Worm (Caenorhabditis elegans) whole organism, L2 larva: ENCODE data around the gene F23F1.6.

Experiments used
- Y55F3AM.14 ChIP-seq: fragments of 200-800 bp; sonication (Bioruptor generic); optimal IDR thresholded peaks from 2 replicates; lab custom pipeline; 2018; ENCODE audit warnings: mild to moderate bottlenecking, missing genetic modification characterization, missing compliant biosample characterization
- elt-3 ChIP-seq: sonication (generic microtip); optimal IDR thresholded peaks from 2 replicates; lab custom pipeline; 2017; ENCODE audit warnings: missing biosample characterization, missing genetic modification characterization
- lin-11 ChIP-seq: fragments of 150-350 bp; sonication (generic microtip); optimal IDR thresholded peaks from 2 replicates; lab custom pipeline; 2014; ENCODE audit warnings: missing biosample characterization, missing genetic modification characterization, inconsistent platforms, mixed read lengths
- lsy-2 ChIP-seq, 2 experiments: fragments of 150-350 bp in 1 of 2; sonication (generic microtip) in 1 of 2; optimal IDR thresholded peaks; 2 replicates each; lab custom pipeline; 2014 to 2017; ENCODE audit warnings: missing biosample characterization in 2 of 2, missing genetic modification characterization in 2 of 2
- mbf-1 ChIP-seq: sonication (generic microtip); optimal IDR thresholded peaks from 2 replicates; lab custom pipeline; 2017; ENCODE audit warnings: missing biosample characterization, missing genetic modification characterization
- mdl-1 ChIP-seq, 2 experiments: fragments of 150-350 bp in 1 of 2; sonication (generic microtip) in 1 of 2; optimal IDR thresholded peaks; 2 replicates each; lab custom pipeline; 2017; ENCODE audit warnings: missing biosample characterization in 2 of 2, missing genetic modification characterization in 2 of 2
- nhr-10 ChIP-seq: sonication (generic microtip); optimal IDR thresholded peaks from 2 replicates; lab custom pipeline; 2017; ENCODE audit warnings: missing biosample characterization, missing genetic modification characterization
- nhr-12 ChIP-seq: fragments of 150-350 bp; optimal IDR thresholded peaks from 2 replicates; lab custom pipeline; 2014; ENCODE audit warnings: missing biosample characterization, missing genetic modification characterization
- nhr-23 ChIP-seq: fragments of 150-350 bp; optimal IDR thresholded peaks from 2 replicates; lab custom pipeline; 2014; ENCODE audit warnings: missing biosample characterization, missing genetic modification reagents, missing genetic modification characterization
- nhr-237 ChIP-seq: fragments of 150-350 bp; optimal IDR thresholded peaks from 2 replicates; lab custom pipeline; 2014; ENCODE audit warnings: missing biosample characterization, missing genetic modification characterization
- nhr-25 ChIP-seq: fragments of 150-350 bp; sonication (generic microtip); optimal IDR thresholded peaks from 3 replicates; lab custom pipeline; 2014; ENCODE audit warnings: missing biosample characterization, missing genetic modification characterization
- nhr-6 ChIP-seq: fragments of 150-350 bp; optimal IDR thresholded peaks from 2 replicates; lab custom pipeline; 2014; ENCODE audit warnings: missing biosample characterization, missing genetic modification characterization
- unc-55 ChIP-seq: fragments of 150-350 bp; sonication (generic microtip); optimal IDR thresholded peaks from 3 replicates; lab custom pipeline; 2014; ENCODE audit warnings: missing biosample characterization, missing genetic modification reagents, missing genetic modification characterization
- unc-62 ChIP-seq: fragments of 150-350 bp; optimal IDR thresholded peaks from 2 replicates; lab custom pipeline; 2014; ENCODE audit warnings: missing biosample characterization, missing genetic modification reagents, missing genetic modification characterization
- ztf-11 ChIP-seq: sonication (generic microtip); optimal IDR thresholded peaks from 2 replicates; lab custom pipeline; 2017; ENCODE audit warnings: missing biosample characterization, missing genetic modification characterization

The F23F1.6 gene

DNA sequence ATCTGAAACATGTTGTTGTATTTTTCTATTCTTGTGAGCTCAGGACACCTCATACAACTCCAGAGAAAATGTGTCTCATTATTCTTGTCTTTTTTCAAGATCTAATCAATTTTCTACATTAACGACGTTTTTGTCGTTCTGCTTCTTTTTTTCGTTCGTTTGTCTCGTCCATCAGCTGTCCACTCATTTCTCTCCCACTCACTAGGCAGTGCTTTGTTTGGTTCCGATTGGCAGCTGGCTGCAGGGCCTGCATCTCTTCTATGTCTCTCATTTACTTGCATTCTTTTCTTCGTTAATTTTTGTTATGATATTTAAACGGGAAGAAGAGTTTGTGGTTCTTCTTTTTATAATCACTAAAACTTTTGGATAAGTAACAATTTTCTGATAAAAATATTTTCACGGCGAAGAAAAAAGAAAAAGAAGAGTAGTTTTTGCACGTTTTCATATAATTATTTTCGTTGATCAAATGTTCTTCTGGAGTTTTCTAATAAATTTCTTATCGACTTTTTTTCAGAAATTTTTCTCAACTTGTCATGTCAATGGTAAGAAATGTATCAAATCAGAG lies 35.7 kb downstream of the F23F1.6 start, which contains the start of gene 2L52.1:
2L52.1 (plus strand) TSS at position 515 of the 565 bp plus-strand sequence.
- TF ChIP-seq mbf-1 (tag; lab: Kevin White, UChicago) (no peak), nhr-25 (tag; lab: Kevin White, UChicago) (no peak), Y55F3AM.14 (no peak), unc-55 (GFP tag; lab: Kevin White, UChicago) (peak; percentile 43), elt-3 (no peak), nhr-6 (peak; percentile 95), unc-62 (GFP tag; lab: Kevin White, UChicago) (no peak), lsy-2 (tag; optimal IDR thresholded peaks at IDR 0.05; lab: Kevin White, UChicago) (no peak)

DNA sequence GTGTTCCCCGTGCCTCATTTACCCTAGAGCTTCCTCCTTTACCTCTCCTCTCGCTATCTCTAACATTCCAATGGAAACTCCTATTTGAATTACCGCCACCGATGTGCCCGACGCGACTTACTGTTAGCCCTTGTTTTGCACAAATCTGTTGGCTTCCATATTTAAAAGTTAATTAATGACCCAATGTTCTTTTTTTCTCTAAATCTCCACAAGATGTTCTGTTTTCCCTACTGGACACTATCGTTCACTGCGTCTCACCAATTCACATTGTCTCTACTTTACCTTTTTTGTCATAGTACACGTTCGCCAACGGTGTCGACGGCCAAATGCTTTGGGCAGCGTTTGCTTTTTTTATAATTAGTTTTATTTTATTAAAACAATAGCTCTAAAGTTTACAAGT lies 36.5 kb downstream of the F23F1.6 start:
- TF ChIP-seq nhr-6 (peak; percentile 89), ztf-11 (tag; lab: Kevin White, UChicago) (no peak), unc-55 (GFP tag; lab: Kevin White, UChicago) (no peak), nhr-10 (no peak), lin-11 (tag; lab: Kevin White, UChicago) (no peak), nhr-25 (tag; lab: Kevin White, UChicago) (peak; percentile 13), nhr-23 (tag; lab: Kevin White, UChicago) (no peak), mdl-1 (tag; optimal IDR thresholded peaks at IDR 0.05; lab: Kevin White, UChicago) (no peak), nhr-237 (tag; lab: Kevin White, UChicago) (no peak), nhr-12 (tag; lab: Kevin White, UChicago) (no peak)
